Fruit fly (Drosophila melanogaster): Measurements from ENCODE around the gene yellow-e.
A peak's percentile ranks its signal among the peaks of the same experiment; 100 is the strongest.

The yellow-e gene

DNA sequence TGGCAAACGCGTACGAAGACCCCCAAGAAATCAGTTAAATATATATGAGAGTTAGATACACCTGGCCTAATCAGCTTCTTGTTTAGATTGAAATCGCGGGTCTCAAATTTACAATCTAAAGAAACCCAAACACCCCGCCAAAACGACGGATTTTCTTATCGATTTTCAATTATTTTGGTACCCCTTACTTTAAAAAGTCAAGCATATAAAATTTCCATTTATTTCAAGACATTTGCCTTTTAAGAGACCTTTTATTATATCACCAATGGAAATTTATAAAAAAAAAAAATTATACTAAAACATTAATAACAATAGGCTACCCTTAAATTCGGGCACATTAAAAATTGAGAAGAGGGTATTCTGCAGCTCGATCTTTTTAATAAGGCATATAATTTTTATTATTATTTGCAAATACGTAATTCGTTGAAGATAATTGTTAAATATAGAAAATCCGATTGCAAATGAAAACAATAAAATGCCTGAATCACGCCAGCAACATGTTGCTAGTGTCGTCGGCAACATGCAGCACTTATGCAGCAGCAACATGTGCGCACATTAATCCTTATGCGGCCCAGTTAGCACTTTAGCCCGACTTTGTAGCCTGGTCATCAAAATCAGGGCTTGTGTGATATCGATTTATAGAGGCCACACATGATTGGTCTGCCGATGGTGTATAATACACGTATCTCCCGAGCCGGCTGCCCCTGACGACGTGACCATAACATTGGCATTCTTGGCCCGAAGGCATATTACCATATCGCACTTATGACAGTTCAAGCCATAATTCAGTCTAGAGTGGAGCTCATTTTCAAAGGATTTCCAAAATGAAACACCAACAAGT is 43.0 kb downstream of the yellow-e start, which contains the start of the genes Lip3 and CG34309:
TSS of gene Lip3 (minus strand) at position 65 of the 841 bp plus-strand sequence.
TSS of gene CG34309 (plus strand) at position 791 of the 841 bp plus-strand sequence.
- TF ChIP-seq CG8319 (GFP tag; optimal IDR thresholded peaks at IDR 0.05) (no peak), CG6792 (GFP tag; optimal IDR thresholded peaks at IDR 0.05) (peak; percentile 48), OdsH (GFP tag; optimal IDR thresholded peaks at IDR 0.05) (peak; percentile 35), esn (GFP tag; optimal IDR thresholded peaks at IDR 0.05) (peak; percentile 85), Ets96B (tag; optimal IDR thresholded peaks at IDR 0.05) (peak; percentile 10), Met (GFP tag; optimal IDR thresholded peaks at IDR 0.05) (peak; percentile 70), Hr39 (GFP tag; optimal IDR thresholded peaks at IDR 0.05) (peak; percentile 39), net (GFP tag; optimal IDR thresholded peaks at IDR 0.05) (no peak), Hr38 (GFP tag; optimal IDR thresholded peaks at IDR 0.05) (no peak), cyc (GFP tag; optimal IDR thresholded peaks at IDR 0.05) (peak; percentile 32), Blimp-1 (GFP tag; optimal IDR thresholded peaks at IDR 0.05) (peak; percentile 36), achi (GFP tag; optimal IDR thresholded peaks at IDR 0.05) (peak; percentile 9), CG8632 (GFP tag; optimal IDR thresholded peaks at IDR 0.05) (no peak), Sox14 (GFP tag; optimal IDR thresholded peaks at IDR 0.05) (peak; percentile 28), Hr4 (GFP tag; optimal IDR thresholded peaks at IDR 0.05) (no peak), pdm3 (GFP tag; optimal IDR thresholded peaks at IDR 0.05) (peak; percentile 34), Ets21C (GFP tag; optimal IDR thresholded peaks at IDR 0.05) (peak; percentile 46), CG6854 (GFP tag; optimal IDR thresholded peaks at IDR 0.05) (no peak), lz (GFP tag; optimal IDR thresholded peaks at IDR 0.05) (peak; percentile 53), vri (GFP tag; optimal IDR thresholded peaks at IDR 0.05) (peak; percentile 86), acj6 (GFP tag; optimal IDR thresholded peaks at IDR 0.05) (peak; percentile 39), Smox (GFP tag; optimal IDR thresholded peaks at IDR 0.05) (peak; percentile 72), svp (GFP tag) (peak; percentile 90), Eip93F (GFP tag; optimal IDR thresholded peaks at IDR 0.05) (peak; percentile 15), topi (GFP tag; optimal IDR thresholded peaks at IDR 0.05) (peak; percentile 31), CG31627 (GFP tag; optimal IDR thresholded peaks at IDR 0.05) (peak; percentile 52)

DNA sequence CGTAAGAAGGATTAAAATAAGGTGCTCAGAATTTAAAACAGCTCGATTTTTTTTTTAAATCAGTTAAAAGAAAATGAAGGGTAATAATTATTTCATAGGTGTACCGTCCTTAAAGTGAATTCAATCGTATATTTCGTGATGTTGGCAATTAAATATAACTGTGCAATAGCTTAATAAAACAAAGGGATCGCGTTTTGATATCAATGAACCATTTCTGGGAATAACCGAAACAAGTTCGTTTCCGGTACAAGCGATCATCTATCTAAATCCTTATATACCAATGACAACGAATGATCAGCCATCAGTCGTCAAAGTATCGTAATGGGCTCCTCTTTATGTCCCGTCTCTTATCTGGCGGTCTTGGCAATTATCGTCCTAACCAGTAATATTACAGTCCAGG is 45.7 kb downstream of the yellow-e start, which contains the start of gene CheA87a:
TSS of gene CheA87a (plus strand) at position 301 of the 400 bp plus-strand sequence.
- TF ChIP-seq CG6808 (GFP tag; optimal IDR thresholded peaks at IDR 0.05) (no peak), CG9139 (GFP tag; optimal IDR thresholded peaks at IDR 0.05) (no peak), CG32006 (GFP tag; optimal IDR thresholded peaks at IDR 0.05) (no peak), acj6 (GFP tag; optimal IDR thresholded peaks at IDR 0.05) (no peak), achi (GFP tag; optimal IDR thresholded peaks at IDR 0.05) (no peak), Lpt (GFP tag; optimal IDR thresholded peaks at IDR 0.05) (no peak), CG3919 (GFP tag; optimal IDR thresholded peaks at IDR 0.05) (no peak), Gug (GFP tag; IDR thresholded peaks at IDR 0.05) (no peak), svp (GFP tag) (no peak)

DNA sequence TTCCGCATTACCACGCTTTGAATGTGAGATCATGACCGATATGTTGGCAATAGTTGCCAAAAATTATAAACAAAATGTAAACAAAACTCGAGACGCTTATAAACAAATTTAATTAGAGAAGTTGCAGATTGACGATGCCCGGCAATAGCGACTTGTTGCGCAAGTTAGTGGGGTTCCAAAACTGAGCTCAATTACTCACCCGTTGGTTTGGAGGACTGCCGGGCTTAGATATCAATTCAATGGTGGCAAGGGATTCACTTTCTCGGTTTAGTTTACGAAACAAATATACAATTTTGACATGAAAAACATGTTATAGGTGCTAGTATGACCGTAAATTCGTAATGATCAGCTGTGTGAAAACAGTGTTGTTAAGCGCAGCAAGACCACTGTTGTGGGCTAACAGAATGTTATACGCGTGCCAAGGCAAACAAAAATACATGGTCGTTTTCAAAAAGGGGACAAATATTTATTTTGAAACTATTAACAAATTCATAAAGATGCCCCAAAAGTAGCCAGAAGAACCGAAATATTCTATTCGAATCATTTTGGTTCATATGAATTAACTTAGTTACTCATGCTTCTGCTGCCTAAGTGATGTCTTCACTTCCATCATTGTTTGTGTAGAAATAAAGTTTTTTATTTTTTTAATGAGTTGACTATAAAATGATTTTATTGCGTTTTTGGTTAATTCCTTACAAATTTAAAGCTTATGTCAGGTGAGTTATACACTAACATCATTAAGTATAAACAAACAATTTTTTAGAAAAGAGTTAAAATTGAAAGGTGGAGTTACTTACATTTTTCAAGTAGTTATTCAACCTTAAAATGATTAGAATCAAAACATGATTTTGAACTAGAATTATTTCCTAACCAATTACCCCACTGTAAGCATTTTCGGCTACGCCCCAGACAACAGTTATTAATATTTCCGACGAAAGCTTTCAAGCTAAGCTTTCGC is 48.2 kb downstream of the yellow-e start, which contains the start of gene Elp6:
TSS of gene Elp6 (minus strand) at position 350 of the 958 bp plus-strand sequence.
- peak; percentile 70 for TF ChIP-seq CG7368 (GFP tag; optimal IDR thresholded peaks at IDR 0.05)
- peak; percentile 82 for TF ChIP-seq CG34406 (GFP tag; optimal IDR thresholded peaks at IDR 0.05)
- TF ChIP-seq Ets96B (tag; optimal IDR thresholded peaks at IDR 0.05) = peak; percentile 74
- peak; percentile 89 for TF ChIP-seq Hr4 (GFP tag; optimal IDR thresholded peaks at IDR 0.05)
- TF ChIP-seq Hr38 (GFP tag; optimal IDR thresholded peaks at IDR 0.05) = no peak
- peak; percentile 56; the same call in 2 of the 3 replicates for TF ChIP-seq CG8119 (GFP tag; IDR thresholded peaks at IDR 0.05)
- peak; percentile 28 for TF ChIP-seq CG1621 (tag; optimal IDR thresholded peaks at IDR 0.05)
- TF ChIP-seq svp (GFP tag) = peak; percentile 94
- peak; percentile 78 for TF ChIP-seq CG8319 (GFP tag; optimal IDR thresholded peaks at IDR 0.05)
- peak; percentile 85 for TF ChIP-seq OdsH (GFP tag; optimal IDR thresholded peaks at IDR 0.05)
- TF ChIP-seq eg (GFP tag; IDR thresholded peaks at IDR 0.05) = peak; percentile 81
- TF ChIP-seq Sox15 (GFP tag; optimal IDR thresholded peaks at IDR 0.05) = peak; percentile 86
- TF ChIP-seq pdm3 (GFP tag; optimal IDR thresholded peaks at IDR 0.05) = peak; percentile 90
- peak; percentile 86 for TF ChIP-seq Smox (GFP tag; optimal IDR thresholded peaks at IDR 0.05)
- TF ChIP-seq Sox102F (GFP tag; optimal IDR thresholded peaks at IDR 0.05) = peak; percentile 79
- peak; percentile 60 for TF ChIP-seq CG15336 (GFP tag; IDR thresholded peaks at IDR 0.05)
- TF ChIP-seq Sox14 (GFP tag; optimal IDR thresholded peaks at IDR 0.05) = peak; percentile 86
- peak; percentile 58 for TF ChIP-seq vri (GFP tag; optimal IDR thresholded peaks at IDR 0.05)
- peak; percentile 87 for TF ChIP-seq CG11762 (GFP tag; optimal IDR thresholded peaks at IDR 0.05; ENCODE audit: insufficient read depth)
- TF ChIP-seq CG31627 (GFP tag; optimal IDR thresholded peaks at IDR 0.05) = peak; percentile 90
- peak; percentile 57 for TF ChIP-seq dac (GFP tag; optimal IDR thresholded peaks at IDR 0.05)
- TF ChIP-seq CG6163 (GFP tag; IDR thresholded peaks at IDR 0.05) = peak; percentile 73

Measured in whole organism, prepupa.